Worm (Caenorhabditis elegans) whole organism, L2 larva: ENCODE results near the gene lips-5.

Experiments
- alr-1 ChIP-seq: fragments of 150-350 bp; optimal IDR thresholded peaks from 2 replicates; lab custom pipeline; 2014; ENCODE audit warnings: missing biosample characterization, missing genetic modification characterization
- ama-1 ChIP-seq: fragments of 150-350 bp; optimal IDR thresholded peaks from 2 replicates; lab custom pipeline; 2018; ENCODE audit warnings: inconsistent platforms
- ceh-82 ChIP-seq: fragments of 150-350 bp; optimal IDR thresholded peaks from 2 replicates; lab custom pipeline; 2014; ENCODE audit warnings: missing biosample characterization, missing genetic modification characterization
- elt-1 ChIP-seq: fragments of 150-350 bp; optimal IDR thresholded peaks from 2 replicates; lab custom pipeline; 2014; ENCODE audit warnings: missing biosample characterization, missing genetic modification characterization
- mdl-1 ChIP-seq, 2 experiments: fragments of 150-350 bp in 1 of 2; sonication (generic microtip) in 1 of 2; optimal IDR thresholded peaks; 2 replicates each; lab custom pipeline; 2017; ENCODE audit warnings: missing biosample characterization in 2 of 2, missing genetic modification characterization in 2 of 2
- nhr-11 ChIP-seq: fragments of 150-350 bp; optimal IDR thresholded peaks from 2 replicates; lab custom pipeline; 2014; ENCODE audit warnings: missing biosample characterization, missing genetic modification characterization
- nhr-21 ChIP-seq: fragments of 150-350 bp; optimal IDR thresholded peaks from 2 replicates; lab custom pipeline; 2014; ENCODE audit warnings: missing biosample characterization, missing genetic modification characterization
- nhr-237 ChIP-seq: fragments of 150-350 bp; optimal IDR thresholded peaks from 2 replicates; lab custom pipeline; 2014; ENCODE audit warnings: missing biosample characterization, missing genetic modification characterization
- nhr-6 ChIP-seq: fragments of 150-350 bp; optimal IDR thresholded peaks from 2 replicates; lab custom pipeline; 2014; ENCODE audit warnings: missing biosample characterization, missing genetic modification characterization
- sem-4 ChIP-seq: fragments of 150-350 bp; optimal IDR thresholded peaks from 2 replicates; lab custom pipeline; 2014; ENCODE audit warnings: missing biosample characterization, missing genetic modification reagents, missing genetic modification characterization
- skn-1 ChIP-seq: sonication (generic microtip); optimal IDR thresholded peaks from 2 replicates; lab custom pipeline; 2017; ENCODE audit warnings: missing biosample characterization, missing genetic modification characterization
- snpc-4 ChIP-seq: fragments of 150-350 bp; optimal IDR thresholded peaks from 2 replicates; lab custom pipeline; 2014; ENCODE audit warnings: missing biosample characterization, missing genetic modification characterization
- unc-39 ChIP-seq: fragments of 150-350 bp; optimal IDR thresholded peaks from 2 replicates; lab custom pipeline; 2014; ENCODE audit warnings: missing biosample characterization, missing genetic modification characterization
- ztf-11 ChIP-seq: sonication (generic microtip); optimal IDR thresholded peaks from 2 replicates; lab custom pipeline; 2017; ENCODE audit warnings: missing biosample characterization, missing genetic modification characterization

DNA sequence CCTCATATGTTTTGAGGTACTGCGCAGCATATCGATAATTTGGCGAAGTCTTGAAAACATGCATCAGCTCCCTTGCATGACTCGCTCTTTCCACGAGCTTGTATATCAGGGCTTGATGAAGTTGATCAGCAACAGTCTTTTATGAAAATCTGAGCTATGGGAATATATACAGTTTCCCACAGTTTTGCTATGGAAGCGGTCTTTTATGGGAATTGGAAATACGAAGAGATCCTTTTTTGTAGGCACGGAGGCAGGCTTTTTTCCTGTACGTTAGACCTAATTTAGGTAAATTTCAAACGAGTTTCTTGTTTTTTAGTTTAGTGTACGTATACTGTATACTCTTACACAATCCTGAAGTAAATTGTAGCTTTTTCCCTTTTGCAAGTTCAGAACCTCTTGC lies 17.6 kb downstream of the lips-5 start, which contains the start of gene T12A7.9:
- TF ChIP-seq skn-1 (tag; lab: Kevin White, UChicago) = no peak
- TF ChIP-seq sem-4 (tag; lab: Kevin White, UChicago) = no peak
- TF ChIP-seq ceh-82 (tag; lab: Kevin White, UChicago) = no peak
- TF ChIP-seq mdl-1 (tag; optimal IDR thresholded peaks at IDR 0.05; lab: Kevin White, UChicago) = no peak
- TF ChIP-seq unc-39 (tag; lab: Kevin White, UChicago) = no peak
- no peak for TF ChIP-seq elt-1 (tag; lab: Kevin White, UChicago)
- TF ChIP-seq snpc-4 (tag; lab: Kevin White, UChicago) = no peak
- no peak for TF ChIP-seq alr-1 (tag; lab: Kevin White, UChicago)
- no peak for TF ChIP-seq nhr-11 (tag; lab: Kevin White, UChicago)
- no peak for TF ChIP-seq ztf-11 (tag; lab: Kevin White, UChicago)
- TF ChIP-seq nhr-6 (tag; lab: Kevin White, UChicago) = no peak
- TF ChIP-seq nhr-237 (tag; lab: Kevin White, UChicago) = no peak
- no peak for TF ChIP-seq nhr-21 (tag; lab: Kevin White, UChicago)
- TF ChIP-seq ama-1 (lab: Kevin White, UChicago) = no peak
